Fruit fly (Drosophila melanogaster) whole organism, embryonic: ENCODE data around the gene Dh31.

ENCODE experiments used
- Abd-B ChIP-seq: fragments of 200-800 bp; sonication (Bioruptor generic); optimal IDR thresholded peaks from 2 replicates; lab custom pipeline; 2018; ENCODE audit warnings: missing biosample characterization, mild to moderate bottlenecking, missing genetic modification characterization, moderate library complexity
- Awh ChIP-seq: fragments of 200-800 bp; sonication (Bioruptor generic); IDR thresholded peaks from 2 replicates; pipeline ENCODE4, ENCODE4 v1.3.6; 2022; ENCODE audit warnings: missing biosample characterization, missing genetic modification characterization
- BtbVII ChIP-seq: fragments of 200-800 bp; sonication (Bioruptor generic); optimal IDR thresholded peaks from 3 replicates; lab custom pipeline; 2017; ENCODE audit warnings: missing biosample characterization, mild to moderate bottlenecking, missing genetic modification characterization
- CG11085 ChIP-seq: fragments of 200-800 bp; sonication (Bioruptor generic); IDR thresholded peaks from 2 replicates; pipeline ENCODE4 v1.3.6; 2022; ENCODE audit warnings: missing biosample characterization, missing genetic modification characterization
- CG11696 ChIP-seq: fragments of 200-800 bp; sonication (Bioruptor generic); IDR thresholded peaks from 2 replicates; pipeline ENCODE4 v1.3.6; 2022; ENCODE audit warnings: missing biosample characterization, missing genetic modification characterization
- CG1233 ChIP-seq: fragments of 200-800 bp; sonication (Bioruptor generic); optimal IDR thresholded peaks from 4 replicates; lab custom pipeline; 2018; ENCODE audit warnings: missing biosample characterization, mild to moderate bottlenecking, missing genetic modification characterization
- CG14667 ChIP-seq: fragments of 200-800 bp; sonication (Bioruptor generic); IDR thresholded peaks from 2 replicates; pipeline ENCODE4 v1.3.6; 2022; ENCODE audit warnings: missing biosample characterization, missing genetic modification characterization
- CG1529 ChIP-seq: fragments of 200-800 bp; sonication (Bioruptor generic); optimal IDR thresholded peaks from 3 replicates; lab custom pipeline; 2018; ENCODE audit warnings: missing biosample characterization, missing genetic modification characterization
- CG15696 ChIP-seq: fragments of 200-800 bp; sonication (Bioruptor generic); optimal IDR thresholded peaks from 2 replicates; lab custom pipeline; 2019; ENCODE audit warnings: missing biosample characterization, mild to moderate bottlenecking, missing genetic modification characterization, moderate library complexity
- CG1647 ChIP-seq: fragments of 200-800 bp; sonication (Bioruptor generic); optimal IDR thresholded peaks from 3 replicates; lab custom pipeline; 2016; ENCODE audit warnings: missing biosample characterization, missing genetic modification characterization
- CG16815 ChIP-seq: fragments of 200-800 bp; sonication (Bioruptor generic); optimal IDR thresholded peaks from 3 replicates; lab custom pipeline; 2017; ENCODE audit warnings: missing biosample characterization, mild to moderate bottlenecking, missing genetic modification characterization
- CG2116 ChIP-seq: fragments of 200-800 bp; sonication (Bioruptor generic); optimal IDR thresholded peaks from 3 replicates; lab custom pipeline; 2018; ENCODE audit warnings: missing biosample characterization, mild to moderate bottlenecking, missing genetic modification characterization
- CG3163 ChIP-seq: fragments of 200-800 bp; sonication (Bioruptor generic); optimal IDR thresholded peaks from 3 replicates; lab custom pipeline; 2016; ENCODE audit warnings: missing biosample characterization, missing genetic modification characterization
- CG32532 ChIP-seq: fragments of 200-800 bp; sonication (Bioruptor generic); IDR thresholded peaks from 2 replicates; pipeline ENCODE4 v1.3.6; 2022; ENCODE audit warnings: missing biosample characterization, missing genetic modification characterization
- CG32767 ChIP-seq: fragments of 200-800 bp; sonication (Bioruptor generic); IDR thresholded peaks from 2 replicates; pipeline ENCODE4 v1.3.6; 2022; ENCODE audit warnings: missing biosample characterization, missing genetic modification characterization
- CG42726 ChIP-seq: fragments of 200-800 bp; sonication (Bioruptor generic); IDR thresholded peaks from 2 replicates; pipeline ENCODE4 v1.3.6; 2022; ENCODE audit warnings: missing biosample characterization, missing genetic modification characterization; ENCODE audit not compliant: partially characterized antibody
- CG8281 ChIP-seq: fragments of 200-800 bp; sonication (Bioruptor generic); optimal IDR thresholded peaks from 2 replicates; lab custom pipeline; 2018; ENCODE audit warnings: missing biosample characterization, mild to moderate bottlenecking, missing genetic modification characterization, moderate library complexity
- CG8388 ChIP-seq: fragments of 200-800 bp; sonication (Bioruptor generic); optimal IDR thresholded peaks from 2 replicates; lab custom pipeline; 2019; ENCODE audit warnings: missing biosample characterization, mild to moderate bottlenecking, missing genetic modification characterization, moderate library complexity
- CG8765 ChIP-seq: fragments of 200-800 bp; sonication (Bioruptor generic); IDR thresholded peaks from 2 replicates; pipeline ENCODE4 v1.3.6; 2022; ENCODE audit warnings: missing biosample characterization, missing genetic modification characterization
- CG9437 ChIP-seq: fragments of 200-800 bp; sonication (Bioruptor generic); optimal IDR thresholded peaks from 2 replicates; lab custom pipeline; 2018; ENCODE audit warnings: missing biosample characterization, mild to moderate bottlenecking, missing genetic modification characterization
- CG9932 ChIP-seq: fragments of 200-800 bp; sonication (Bioruptor generic); IDR thresholded peaks from 2 replicates; pipeline ENCODE4 v1.3.6; 2022; ENCODE audit warnings: missing biosample characterization, missing genetic modification characterization
- Dfd ChIP-seq, 2 experiments: fragments of >200 bp; optimal IDR thresholded peaks; 2 replicates each; lab custom pipeline; 2017; ENCODE audit warnings: missing biosample characterization in 2 of 2, missing genetic modification characterization in 2 of 2
- HmgD ChIP-seq: fragments of 200-800 bp; sonication (Bioruptor generic); optimal IDR thresholded peaks from 3 replicates; lab custom pipeline; 2016; ENCODE audit warnings: missing biosample characterization, missing genetic modification characterization
- Hsf ChIP-seq: fragments of 200-800 bp; sonication (Bioruptor generic); optimal IDR thresholded peaks from 3 replicates; lab custom pipeline; 2016; ENCODE audit warnings: missing biosample characterization, missing genetic modification characterization
- Lim3 ChIP-seq: fragments of 200-800 bp; sonication (Bioruptor generic); IDR thresholded peaks from 2 replicates; pipeline ENCODE4 v1.3.6; 2022; ENCODE audit warnings: missing biosample characterization, missing genetic modification characterization
- Meics ChIP-seq: fragments of 200-800 bp; sonication (Bioruptor generic); optimal IDR thresholded peaks from 2 replicates; lab custom pipeline; 2017; ENCODE audit warnings: missing biosample characterization, mild to moderate bottlenecking, missing genetic modification characterization
- NFAT ChIP-seq: fragments of 200-800 bp; sonication (Bioruptor generic); IDR thresholded peaks from 2 replicates; pipeline ENCODE4 v1.3.6; 2022; ENCODE audit warnings: missing biosample characterization, missing genetic modification characterization
- Optix ChIP-seq: fragments of 200-800 bp; sonication (Bioruptor generic); IDR thresholded peaks from 3 replicates; pipeline ENCODE4 v1.3.6; 2022; ENCODE audit warnings: missing biosample characterization, missing genetic modification characterization
- Rx ChIP-seq: fragments of 200-800 bp; sonication (Bioruptor generic); IDR thresholded peaks from 2 replicates; pipeline ENCODE4 v1.3.6; 2022; ENCODE audit warnings: missing biosample characterization, missing genetic modification characterization
- Side ChIP-seq: fragments of 200-800 bp; sonication (Bioruptor generic); optimal IDR thresholded peaks from 2 replicates; lab custom pipeline; 2016; ENCODE audit warnings: missing biosample characterization, missing genetic modification characterization
- Stat92E ChIP-seq, 3 experiments: fragments of >200 bp in 2 of 3; fragments of 200-800 bp in 1 of 3; sonication (Bioruptor generic) in 1 of 3; optimal IDR thresholded peaks; 2 replicates each; lab custom pipeline; 2017 to 2019; ENCODE audit warnings: missing biosample characterization in 3 of 3, missing genetic modification characterization in 3 of 3, mild to moderate bottlenecking in 1 of 3, moderate library complexity in 1 of 3
- TFAM ChIP-seq: fragments of 200-800 bp; sonication (Bioruptor generic); optimal IDR thresholded peaks from 2 replicates; lab custom pipeline; 2017; ENCODE audit warnings: missing biosample characterization, missing genetic modification characterization, inconsistent platforms
- Tbp ChIP-seq: fragments of >200 bp; optimal IDR thresholded peaks from 2 replicates; lab custom pipeline; 2018; ENCODE audit warnings: missing biosample characterization, missing genetic modification characterization
- ash1 ChIP-seq: fragments of 200-800 bp; sonication (Bioruptor generic); optimal IDR thresholded peaks from 2 replicates; lab custom pipeline; 2018; ENCODE audit warnings: missing biosample characterization, mild to moderate bottlenecking, missing genetic modification characterization
- az2 ChIP-seq: fragments of 200-800 bp; sonication (Bioruptor generic); optimal IDR thresholded peaks from 3 replicates; lab custom pipeline; 2016; ENCODE audit warnings: missing biosample characterization, missing genetic modification characterization
- btn ChIP-seq: fragments of 200-800 bp; sonication (Bioruptor generic); optimal IDR thresholded peaks from 2 replicates; lab custom pipeline; 2016; ENCODE audit warnings: missing biosample characterization, missing genetic modification characterization
- disco-r ChIP-seq: fragments of 200-800 bp; sonication (Bioruptor generic); optimal IDR thresholded peaks from 2 replicates; lab custom pipeline; 2016; ENCODE audit warnings: missing biosample characterization, missing genetic modification characterization
- ems ChIP-seq: fragments of 200-800 bp; sonication (Bioruptor generic); optimal IDR thresholded peaks from 3 replicates; lab custom pipeline; 2016; ENCODE audit warnings: missing biosample characterization, missing genetic modification characterization
- gce ChIP-seq: fragments of 200-800 bp; sonication (Bioruptor generic); IDR thresholded peaks from 3 replicates; pipeline ENCODE4 v1.3.6; 2022; ENCODE audit warnings: missing biosample characterization, missing genetic modification characterization
- gro ChIP-seq: fragments of 200-800 bp; sonication (Bioruptor generic); optimal IDR thresholded peaks from 2 replicates; lab custom pipeline; 2016; ENCODE audit warnings: missing biosample characterization, missing genetic modification characterization
- gt ChIP-seq: fragments of 200-800 bp; sonication (Bioruptor generic); IDR thresholded peaks from 2 replicates; pipeline ENCODE4 v1.3.6; 2022; ENCODE audit warnings: missing biosample characterization, missing genetic modification characterization
- ham ChIP-seq: fragments of 200-800 bp; sonication (Bioruptor generic); IDR thresholded peaks from 2 replicates; pipeline ENCODE4 v1.3.6; 2022; ENCODE audit warnings: missing biosample characterization, missing genetic modification characterization
- jigr1 ChIP-seq: fragments of 200-800 bp; sonication (Bioruptor generic); IDR thresholded peaks from 3 replicates; pipeline ENCODE4 v1.3.6; 2022; ENCODE audit warnings: missing biosample characterization, missing genetic modification characterization
- lmd ChIP-seq: fragments of 200-800 bp; sonication (Bioruptor generic); IDR thresholded peaks from 2 replicates; pipeline ENCODE4 v1.3.6; 2022; ENCODE audit warnings: missing biosample characterization, missing genetic modification characterization
- luna ChIP-seq: fragments of 200-800 bp; sonication (Bioruptor generic); optimal IDR thresholded peaks from 2 replicates; lab custom pipeline; 2016; ENCODE audit warnings: missing biosample characterization, missing genetic modification characterization
- odd ChIP-seq: fragments of 200-800 bp; sonication (Bioruptor generic); optimal IDR thresholded peaks from 2 replicates; lab custom pipeline; 2017; ENCODE audit warnings: missing biosample characterization, mild to moderate bottlenecking, missing genetic modification characterization
- onecut ChIP-seq: fragments of 200-800 bp; sonication (Bioruptor generic); IDR thresholded peaks from 2 replicates; pipeline ENCODE4 v1.3.6; 2022; ENCODE audit warnings: missing biosample characterization, missing genetic modification characterization
- p53 ChIP-seq: fragments of 200-800 bp; sonication (Bioruptor generic); optimal IDR thresholded peaks from 2 replicates; lab custom pipeline; 2016; ENCODE audit warnings: missing biosample characterization, missing genetic modification characterization
- pita ChIP-seq: fragments of 200-800 bp; sonication (Bioruptor generic); optimal IDR thresholded peaks from 2 replicates; lab custom pipeline; 2017; ENCODE audit warnings: missing biosample characterization, mild to moderate bottlenecking, missing genetic modification characterization
- sr ChIP-seq: fragments of 200-800 bp; sonication (Bioruptor generic); IDR thresholded peaks from 3 replicates; pipeline ENCODE4 v1.3.6; 2022; ENCODE audit warnings: missing biosample characterization, missing genetic modification characterization
- tup ChIP-seq: fragments of 200-800 bp; sonication (Bioruptor generic); optimal IDR thresholded peaks from 2 replicates; lab custom pipeline; 2016; ENCODE audit warnings: missing biosample characterization, mild to moderate bottlenecking, missing genetic modification characterization, moderate library complexity
- z ChIP-seq: fragments of 200-800 bp; sonication (Bioruptor generic); IDR thresholded peaks from 3 replicates; pipeline ENCODE4 v1.3.6; 2022; ENCODE audit warnings: missing biosample characterization, missing genetic modification characterization

Dh31 gene

dm6 chr2L:8473448-8473847 lies 33.2 kb downstream of the Dh31 start (continued):
- TF ChIP-seq lmd, result peak; percentile 60; the same call in 1 of the 2 replicates
- TF ChIP-seq CG2116, result no peak
- peak; percentile 42 for TF ChIP-seq CG16815 (GFP tag; lab: Kevin White, UChicago)
- no peak for TF ChIP-seq CG3163
- TF ChIP-seq gce (GFP tag; lab: Robert Waterston, UW), result peak; percentile 61; the same call in 1 of the 3 replicates
- TF ChIP-seq CG1233 (GFP tag; lab: Kevin White, UChicago), result peak; percentile 54
- TF ChIP-seq CG8281, result no peak
- TF ChIP-seq CG42726 (GFP tag; lab: Robert Waterston, UW), result no peak
- no peak for TF ChIP-seq z (GFP tag; lab: Robert Waterston, UW)
- no peak for TF ChIP-seq ham (GFP tag; lab: Robert Waterston, UW)
- no peak for TF ChIP-seq Side (GFP tag; lab: Kevin White, UChicago)
- TF ChIP-seq CG8765, result peak; percentile 37; the same call in 1 of the 2 replicates
- no peak for TF ChIP-seq CG11085 (GFP tag; lab: Robert Waterston, UW)
- TF ChIP-seq CG32767, result peak; percentile 54; the same call in 1 of the 2 replicates
- TF ChIP-seq CG14667, result peak; percentile 61
- no peak for TF ChIP-seq odd (GFP tag; lab: Kevin White, UChicago)
- TF ChIP-seq CG15696 (tag; lab: Kevin White, UChicago), result no peak
- no peak for TF ChIP-seq Stat92E (GFP tag; optimal IDR thresholded peaks at IDR 0.05; lab: Kevin White, UChicago)
- no peak for TF ChIP-seq sr (GFP tag; lab: Robert Waterston, UW)
- TF ChIP-seq CG11696 (GFP tag; lab: Robert Waterston, UW), result peak; percentile 55
- no peak for TF ChIP-seq TFAM
- no peak for TF ChIP-seq jigr1 (GFP tag; lab: Robert Waterston, UW)
- TF ChIP-seq Lim3 (GFP tag; lab: Robert Waterston, UW), result no peak
- TF ChIP-seq CG1647 (GFP tag; lab: Kevin White, UChicago), result peak; percentile 19
- no peak for TF ChIP-seq HmgD (GFP tag; lab: Kevin White, UChicago)
- TF ChIP-seq Hsf (GFP tag; lab: Kevin White, UChicago), result peak; percentile 23
- TF ChIP-seq luna (GFP tag; lab: Kevin White, UChicago), result no peak
- no peak for TF ChIP-seq gro (GFP tag; lab: Kevin White, UChicago)
- no peak; the same call in 1 of the 2 replicates for TF ChIP-seq gt
- no peak for TF ChIP-seq Abd-B (GFP tag; lab: Kevin White, UChicago)
- TF ChIP-seq CG9437 (GFP tag; lab: Kevin White, UChicago), result no peak
- TF ChIP-seq az2 (GFP tag; lab: Kevin White, UChicago), result peak; percentile 21
- TF ChIP-seq Tbp (GFP tag; lab: Kevin White, UChicago), result no peak
- peak; percentile 4 for TF ChIP-seq ems (GFP tag; lab: Kevin White, UChicago)
- TF ChIP-seq CG9932, result no peak
- peak; percentile 41 for TF ChIP-seq BtbVII (GFP tag; lab: Kevin White, UChicago)
- no peak for TF ChIP-seq pita
- peak; percentile 67; the same call in 1 of the 2 replicates for TF ChIP-seq Awh (GFP tag; lab: Robert Waterston, UW)
- TF ChIP-seq NFAT (GFP tag; lab: Robert Waterston, UW), result peak; percentile 43; the same call in 1 of the 2 replicates
- peak; percentile 54 for TF ChIP-seq Meics (GFP tag; lab: Kevin White, UChicago)
- peak; percentile 48 for TF ChIP-seq CG32532 (GFP tag; lab: Robert Waterston, UW)
- TF ChIP-seq p53 (GFP tag; lab: Kevin White, UChicago), result no peak
- peak; percentile 46 for TF ChIP-seq CG8388 (GFP tag; lab: Kevin White, UChicago)
- no peak for TF ChIP-seq tup (GFP tag; lab: Kevin White, UChicago)
- peak; percentile 29 for TF ChIP-seq btn (GFP tag; lab: Kevin White, UChicago)
- no peak for TF ChIP-seq ash1 (GFP tag; lab: Kevin White, UChicago)
- TF ChIP-seq disco-r (GFP tag; lab: Kevin White, UChicago), result no peak
- TF ChIP-seq Dfd (GFP tag; optimal IDR thresholded peaks at IDR 0.05; lab: Kevin White, UChicago), result no peak
- no peak for TF ChIP-seq CG1529
- 0 out of 2 replicates have a peak, but pooled peaks have one; percentile 6 for TF ChIP-seq onecut (GFP tag; lab: Robert Waterston, UW)
- no peak for TF ChIP-seq Rx (GFP tag; lab: Robert Waterston, UW)
- peak; percentile 47; the same call in 1 of the 3 replicates for TF ChIP-seq Optix (GFP tag; lab: Robert Waterston, UW)
